Worm (Caenorhabditis elegans): ENCODE results near the gene fbxa-22.
A peak's percentile ranks its signal among the peaks of the same experiment; 100 is the strongest.

The fbxa-22 gene

ce11 chrIII:950472-950871 lies 11.8 kb downstream of the fbxa-22 start, which contains the start of the genes fbxa-67 and fbxa-11:
Gene fbxa-67, minus strand, starts transcription at chrIII:950670.
Gene fbxa-11, plus strand, starts transcription at chrIII:950869.
- TF ChIP-seq attf-4 (tag; optimal IDR thresholded peaks at IDR 0.05) (no peak), dve-1 (tag; optimal IDR thresholded peaks at IDR 0.05; ENCODE audit: insufficient read depth) (peak; percentile 21), duxl-1 (tag; optimal IDR thresholded peaks at IDR 0.05; ENCODE audit: poor library complexity) (no peak), dpl-1 (GFP tag; optimal IDR thresholded peaks at IDR 0.05) (peak; percentile 51), T20F7.1 (GFP tag; optimal IDR thresholded peaks at IDR 0.05) (peak; percentile 25)

- TF ChIP-seq T26A8.4 (GFP tag; IDR thresholded peaks at IDR 0.05) (no peak), egl-27 (tag; optimal IDR thresholded peaks at IDR 0.05) (no peak), hif-1 (tag; optimal IDR thresholded peaks at IDR 0.05) (no peak), vab-7 (GFP tag; IDR thresholded peaks at IDR 0.05) (no peak), daf-16 (GFP tag; optimal IDR thresholded peaks at IDR 0.05) (no peak), daf-16 (tag; optimal IDR thresholded peaks at IDR 0.05) (no peak), nhr-6 (tag; optimal IDR thresholded peaks at IDR 0.05) (no peak), duxl-1 (tag; optimal IDR thresholded peaks at IDR 0.05; ENCODE audit: poor library complexity) (no peak), arid-1 (GFP tag; conservative IDR thresholded peaks at IDR 0.05) (no peak), ztf-7 (tag; optimal IDR thresholded peaks at IDR 0.05) (no peak), mes-2 (tag; optimal IDR thresholded peaks at IDR 0.05; ENCODE audit: poor library complexity, severe bottlenecking) (no peak), ceh-32 (tag; optimal IDR thresholded peaks at IDR 0.05; ENCODE audit: poor library complexity) (no peak), ceh-62 (tag; optimal IDR thresholded peaks at IDR 0.05) (no peak), lin-15B (tag; optimal IDR thresholded peaks at IDR 0.05) (no peak), ceh-82 (tag; optimal IDR thresholded peaks at IDR 0.05) (no peak), zfp-2 (tag; optimal IDR thresholded peaks at IDR 0.05) (no peak), ceh-44 (GFP tag; IDR thresholded peaks at IDR 0.05) (no peak), Y48G9A.11 (GFP tag; IDR thresholded peaks at IDR 0.05) (no peak), nhr-11 (tag; optimal IDR thresholded peaks at IDR 0.05) (no peak), unc-130 (GFP tag; optimal IDR thresholded peaks at IDR 0.05) (no peak), F26F4.8 (GFP tag; conservative IDR thresholded peaks at IDR 0.05) (no peak)
These were observed 13.5 kb downstream of the fbxa-22 start, which contains the start of gene fbxa-10 for ce11 chrIII:952184-952583. Gene fbxa-10, plus strand, starts transcription at chrIII:952390.

ce11 chrIII:954553-954952 lies 15.9 kb downstream of the fbxa-22 start, which contains the start of the genes T12B5.15 and T12B5.14:
Gene T12B5.15, minus strand, starts transcription at chrIII:954653.
Gene T12B5.14, plus strand, starts transcription at chrIII:954873.
- TF ChIP-seq T26A8.4 (GFP tag; IDR thresholded peaks at IDR 0.05) = no peak
- TF ChIP-seq lin-38 (GFP tag; IDR thresholded peaks at IDR 0.05) = no peak
- TF ChIP-seq F44E2.7 (GFP tag; IDR thresholded peaks at IDR 0.05) = no peak
- no peak for TF ChIP-seq set-16 (GFP tag; IDR thresholded peaks at IDR 0.05)

ce11 chrIII:955981-956380 lies 17.3 kb downstream of the fbxa-22 start, which contains the start of gene fbxa-54:
Gene fbxa-54, plus strand, starts transcription at chrIII:956334.
- TF ChIP-seq hlh-11 (tag; optimal IDR thresholded peaks at IDR 0.05) (peak; percentile 20), dmd-9 (GFP tag; IDR thresholded peaks at IDR 0.05) (no peak), nhr-28 (tag; optimal IDR thresholded peaks at IDR 0.05) (peak; percentile 79), dmd-6 (GFP tag; IDR thresholded peaks at IDR 0.05) (peak; percentile 44; the same call in 1 of the 2 replicates), ceh-82 (tag; optimal IDR thresholded peaks at IDR 0.05) (no peak), daf-16 (GFP tag; optimal IDR thresholded peaks at IDR 0.05) (no peak), daf-16 (tag; optimal IDR thresholded peaks at IDR 0.05) (peak; percentile 73), pqm-1 (tag; optimal IDR thresholded peaks at IDR 0.05) (peak; percentile 96)

- TF ChIP-seq dmd-8 (GFP tag; IDR thresholded peaks at IDR 0.05) (no peak), fkh-10 (GFP tag; optimal IDR thresholded peaks at IDR 0.05) (no peak), nhr-28 (tag; optimal IDR thresholded peaks at IDR 0.05) (peak; percentile 28), lir-3 (tag; optimal IDR thresholded peaks at IDR 0.05) (no peak), nhr-42 (GFP tag; IDR thresholded peaks at IDR 0.05) (no peak), ceh-44 (GFP tag; IDR thresholded peaks at IDR 0.05) (no peak), dmd-6 (GFP tag; IDR thresholded peaks at IDR 0.05) (peak; percentile 47; the same call in 1 of the 2 replicates), daf-16 (GFP tag; optimal IDR thresholded peaks at IDR 0.05) (no peak), daf-16 (tag; optimal IDR thresholded peaks at IDR 0.05) (peak; percentile 81), ztf-7 (tag; optimal IDR thresholded peaks at IDR 0.05) (no peak), lim-7 (GFP tag; IDR thresholded peaks at IDR 0.05) (no peak), pqm-1 (tag; optimal IDR thresholded peaks at IDR 0.05) (peak; percentile 39)
These were observed 23.3 kb downstream of the fbxa-22 start, which contains the start of gene fbxa-51 for ce11 chrIII:961948-962347. Gene fbxa-51, plus strand, starts transcription at chrIII:962269.
